Worm (Caenorhabditis elegans) whole organism, young adult: ENCODE measurements around the gene C14E2.7.

ENCODE experiments used
- K11D2.4 ChIP-seq: fragments of 200-800 bp; sonication (Bioruptor generic); IDR thresholded peaks from 2 replicates; pipeline ENCODE4 v1.3.6; 2022; ENCODE audit warnings: missing genetic modification reagents, missing genetic modification characterization, missing compliant biosample characterization
- ama-1 ChIP-seq, 3 experiments: fragments of 150-350 bp in 1 of 3; sonication (generic microtip) in 2 of 3; optimal IDR thresholded peaks; 2 replicates each; lab custom pipeline; 2014 to 2018; ENCODE audit warnings: missing biosample characterization in 2 of 3, missing genetic modification characterization in 2 of 3, missing genetic modification reagents in 2 of 3
- chd-7 ChIP-seq: sonication (generic microtip); optimal IDR thresholded peaks from 2 replicates; lab custom pipeline; 2016; ENCODE audit warnings: mild to moderate bottlenecking, missing genetic modification characterization, moderate library complexity, missing compliant biosample characterization
- die-1 ChIP-seq: sonication (generic microtip); optimal IDR thresholded peaks from 2 replicates; lab custom pipeline; 2016; ENCODE audit warnings: missing genotype, mild to moderate bottlenecking, missing genetic modification characterization, missing compliant biosample characterization
- dpl-1 ChIP-seq: fragments of 150-350 bp; optimal IDR thresholded peaks from 2 replicates; lab custom pipeline; 2014; ENCODE audit warnings: missing biosample characterization, missing genetic modification reagents, missing genetic modification characterization
- fkh-3 ChIP-seq: sonication (generic microtip); optimal IDR thresholded peaks from 2 replicates; lab custom pipeline; 2016; ENCODE audit warnings: mild to moderate bottlenecking, missing genetic modification characterization, missing compliant biosample characterization
- him-1 ChIP-seq: sonication (generic microtip); optimal IDR thresholded peaks from 2 replicates; lab custom pipeline; 2016; ENCODE audit warnings: missing genotype, missing genetic modification reagents, missing genetic modification characterization, missing compliant biosample characterization
- mcd-1 ChIP-seq: fragments of 200-800 bp; sonication (Bioruptor generic); IDR thresholded peaks from 2 replicates; pipeline ENCODE4 v1.3.6; 2022; ENCODE audit warnings: missing genetic modification reagents, missing genetic modification characterization, missing compliant biosample characterization
- mel-28 ChIP-seq: sonication (generic microtip); optimal IDR thresholded peaks from 2 replicates; lab custom pipeline; 2016; ENCODE audit warnings: borderline replicate concordance, mild to moderate bottlenecking, missing genetic modification characterization, missing compliant biosample characterization
- repo-1 ChIP-seq: sonication (generic microtip); optimal IDR thresholded peaks from 2 replicates; lab custom pipeline; 2017; ENCODE audit warnings: mild to moderate bottlenecking, missing genetic modification characterization, missing compliant biosample characterization
- somi-1 ChIP-seq: fragments of 200-800 bp; sonication (Bioruptor generic); optimal IDR thresholded peaks from 2 replicates; lab custom pipeline; 2018; ENCODE audit warnings: mild to moderate bottlenecking, missing genetic modification characterization, missing compliant biosample characterization
- unc-62 ChIP-seq: fragments of 150-350 bp; optimal IDR thresholded peaks from 2 replicates; lab custom pipeline; 2014; ENCODE audit warnings: missing biosample characterization, missing genetic modification reagents, missing genetic modification characterization

DNA sequence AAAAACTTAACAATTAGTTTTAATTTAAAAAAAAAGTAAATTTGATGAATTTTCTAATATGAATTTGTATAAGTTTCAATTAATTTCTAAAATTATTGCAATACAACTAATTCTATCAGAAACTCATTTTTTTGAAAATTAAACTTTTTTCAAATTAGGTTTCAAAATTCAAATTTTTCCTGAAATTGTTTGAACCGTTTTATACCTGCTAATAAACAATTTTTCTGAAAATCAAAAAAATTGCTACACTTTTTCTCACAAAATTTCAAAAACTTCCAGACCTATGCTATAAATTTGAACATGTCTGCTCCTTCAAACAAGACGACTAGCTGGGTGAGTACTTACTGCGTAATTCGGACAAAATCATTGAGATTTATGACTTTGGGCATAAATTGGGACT is 44.2 kb downstream of the C14E2.7 start, which contains the start of gene T26C11.8:
- TF ChIP-seq dpl-1 (GFP tag; lab: Kevin White, UChicago): no peak
- TF ChIP-seq mcd-1 (GFP tag; lab: Robert Waterston, UW): no peak
- no peak for TF ChIP-seq somi-1
- TF ChIP-seq mel-28 (tag; lab: Kevin White, UChicago): no peak
- TF ChIP-seq chd-7 (tag; lab: Kevin White, UChicago): no peak
- TF ChIP-seq repo-1: no peak
- TF ChIP-seq fkh-3 (tag; lab: Kevin White, UChicago): no peak
- TF ChIP-seq ama-1 (optimal IDR thresholded peaks at IDR 0.05; lab: Kevin White, UChicago): no peak
- TF ChIP-seq ama-1 (GFP tag; optimal IDR thresholded peaks at IDR 0.05; lab: Kevin White, UChicago): no peak
- TF ChIP-seq die-1 (tag; lab: Kevin White, UChicago): no peak
- no peak for TF ChIP-seq K11D2.4 (GFP tag; lab: Robert Waterston, UW)
- no peak for TF ChIP-seq him-1 (tag; lab: Kevin White, UChicago)
- no peak for TF ChIP-seq unc-62 (GFP tag; lab: Kevin White, UChicago)
